Worm (Caenorhabditis elegans) whole organism, late embryonic: ENCODE results near the gene C17H11.6.

Experiments
- ahr-1 ChIP-seq: sonication (generic microtip); optimal IDR thresholded peaks from 2 replicates; lab custom pipeline; 2016; ENCODE audit warnings: missing genetic modification characterization, missing compliant biosample characterization
- fkh-10 ChIP-seq: fragments of 150-350 bp; optimal IDR thresholded peaks from 2 replicates; lab custom pipeline; 2014; ENCODE audit warnings: missing biosample characterization, missing genetic modification reagents, missing genetic modification characterization
- hlh-15 ChIP-seq: sonication (generic microtip); optimal IDR thresholded peaks from 2 replicates; lab custom pipeline; 2016; ENCODE audit warnings: missing genetic modification characterization, missing compliant biosample characterization
- nhr-11 ChIP-seq: fragments of 150-350 bp; optimal IDR thresholded peaks from 2 replicates; lab custom pipeline; 2014; ENCODE audit warnings: missing biosample characterization, missing genetic modification characterization

- no peak for TF ChIP-seq hlh-15 (tag; lab: Kevin White, UChicago)
- no peak for TF ChIP-seq nhr-11 (tag; lab: Kevin White, UChicago)
- TF ChIP-seq fkh-10: no peak
- TF ChIP-seq ahr-1 (tag; lab: Kevin White, UChicago): no peak
Observed at ce11 chrX:8200206-8200605, 3.4 kb downstream of the C17H11.6 start.
